Fruit fly (Drosophila melanogaster) whole organism, embryonic: ENCODE measurements around the gene Jon66Cii.

ENCODE experiments used
- B-H2 ChIP-seq: fragments of 200-800 bp; sonication (Bioruptor generic); optimal IDR thresholded peaks from 2 replicates; lab custom pipeline; 2018; ENCODE audit warnings: missing biosample characterization, mild to moderate bottlenecking, missing genetic modification characterization
- Bdp1 ChIP-seq: fragments of 200-800 bp; sonication (Bioruptor generic); optimal IDR thresholded peaks from 3 replicates; lab custom pipeline; 2016; ENCODE audit warnings: missing biosample characterization, missing genetic modification characterization
- CG1024 ChIP-seq: fragments of 200-800 bp; sonication (Bioruptor generic); IDR thresholded peaks from 2 replicates; pipeline ENCODE4 v1.3.6; 2022; ENCODE audit warnings: missing biosample characterization, missing genetic modification characterization
- CG10431 ChIP-seq: fragments of 200-800 bp; sonication (Bioruptor generic); optimal IDR thresholded peaks from 3 replicates; lab custom pipeline; 2018; ENCODE audit warnings: missing biosample characterization, mild to moderate bottlenecking, missing genetic modification characterization
- CG10959 ChIP-seq: fragments of 200-800 bp; sonication (Bioruptor generic); IDR thresholded peaks from 2 replicates; pipeline ENCODE4 v1.3.6; 2022; ENCODE audit warnings: missing biosample characterization, missing genetic modification characterization
- CG11085 ChIP-seq: fragments of 200-800 bp; sonication (Bioruptor generic); IDR thresholded peaks from 2 replicates; pipeline ENCODE4 v1.3.6; 2022; ENCODE audit warnings: missing biosample characterization, missing genetic modification characterization
- CG11398 ChIP-seq: fragments of 200-800 bp; sonication (Bioruptor generic); optimal IDR thresholded peaks from 2 replicates; lab custom pipeline; 2016; ENCODE audit warnings: missing biosample characterization, missing genetic modification characterization
- CG11504 ChIP-seq: fragments of 200-800 bp; sonication (Bioruptor generic); optimal IDR thresholded peaks from 3 replicates; lab custom pipeline; 2019; ENCODE audit warnings: missing biosample characterization, mild to moderate bottlenecking, missing genetic modification characterization, moderate library complexity
- CG11695 ChIP-seq: fragments of 200-800 bp; sonication (Bioruptor generic); IDR thresholded peaks from 3 replicates; pipeline ENCODE4 v1.3.6; 2022; ENCODE audit warnings: missing biosample characterization, missing genetic modification characterization
- CG13296 ChIP-seq: fragments of 200-800 bp; sonication (Bioruptor generic); optimal IDR thresholded peaks from 3 replicates; lab custom pipeline; 2018; ENCODE audit warnings: missing biosample characterization, mild to moderate bottlenecking, missing genetic modification characterization
- CG15073 ChIP-seq: fragments of 200-800 bp; sonication (Bioruptor generic); optimal IDR thresholded peaks from 2 replicates; lab custom pipeline; 2016; ENCODE audit warnings: missing biosample characterization, missing genetic modification characterization
- CG15479 ChIP-seq: fragments of 200-800 bp; sonication (Bioruptor generic); optimal IDR thresholded peaks from 3 replicates; lab custom pipeline; 2019; ENCODE audit warnings: missing biosample characterization, mild to moderate bottlenecking, missing genetic modification characterization, moderate library complexity
- CG2202 ChIP-seq: fragments of 200-800 bp; sonication (Bioruptor generic); optimal IDR thresholded peaks from 2 replicates; lab custom pipeline; 2018; ENCODE audit warnings: missing biosample characterization, mild to moderate bottlenecking, missing genetic modification characterization
- CG2712 ChIP-seq: fragments of 200-800 bp; optimal IDR thresholded peaks from 3 replicates; lab custom pipeline; 2019; ENCODE audit warnings: missing biosample characterization, mild to moderate bottlenecking, missing genetic modification characterization, moderate library complexity
- CG31388 ChIP-seq: fragments of 200-800 bp; sonication (Bioruptor generic); optimal IDR thresholded peaks from 2 replicates; lab custom pipeline; 2016; ENCODE audit warnings: missing biosample characterization, missing genetic modification characterization
- CG3838 ChIP-seq: fragments of 200-800 bp; sonication (Bioruptor generic); optimal IDR thresholded peaks from 3 replicates; lab custom pipeline; 2016; ENCODE audit warnings: missing biosample characterization, missing genetic modification characterization
- CG43689 ChIP-seq: fragments of 200-800 bp; sonication (Bioruptor generic); IDR thresholded peaks from 2 replicates; pipeline ENCODE4 v1.3.6; 2022; ENCODE audit warnings: missing biosample characterization, missing genetic modification characterization
- CG4707 ChIP-seq: fragments of 200-800 bp; sonication (Bioruptor generic); optimal IDR thresholded peaks from 2 replicates; lab custom pipeline; 2018; ENCODE audit warnings: missing biosample characterization, mild to moderate bottlenecking, missing genetic modification characterization, moderate library complexity
- CG7357 ChIP-seq: fragments of 200-800 bp; sonication (Bioruptor generic); IDR thresholded peaks from 3 replicates; pipeline ENCODE4 v1.3.6; 2022; ENCODE audit warnings: missing biosample characterization, missing genetic modification characterization
- CG8478 ChIP-seq: fragments of >200 bp; optimal IDR thresholded peaks from 2 replicates; lab custom pipeline; 2018
- CG8765 ChIP-seq: fragments of 200-800 bp; sonication (Bioruptor generic); IDR thresholded peaks from 2 replicates; pipeline ENCODE4 v1.3.6; 2022; ENCODE audit warnings: missing biosample characterization, missing genetic modification characterization
- CG9437 ChIP-seq: fragments of 200-800 bp; sonication (Bioruptor generic); optimal IDR thresholded peaks from 2 replicates; lab custom pipeline; 2018; ENCODE audit warnings: missing biosample characterization, mild to moderate bottlenecking, missing genetic modification characterization
- E2f2 ChIP-seq: fragments of 200-800 bp; sonication (Bioruptor generic); IDR thresholded peaks from 2 replicates; pipeline ENCODE4 v1.3.6; 2022; ENCODE audit warnings: missing biosample characterization, missing genetic modification characterization
- Ets97D ChIP-seq: fragments of 200-800 bp; sonication (Bioruptor generic); optimal IDR thresholded peaks from 3 replicates; lab custom pipeline; 2016; ENCODE audit warnings: missing biosample characterization, missing genetic modification characterization
- H2.0 ChIP-seq: fragments of 200-800 bp; sonication (Bioruptor generic); IDR thresholded peaks from 2 replicates; pipeline ENCODE4 v1.3.6; 2022; ENCODE audit warnings: missing biosample characterization, missing genetic modification characterization
- HLH3B ChIP-seq: fragments of 200-800 bp; sonication (Bioruptor generic); IDR thresholded peaks from 2 replicates; pipeline ENCODE4 v1.3.6; 2022; ENCODE audit warnings: missing biosample characterization, missing genetic modification characterization
- Hand ChIP-seq: fragments of 200-800 bp; sonication (Bioruptor generic); optimal IDR thresholded peaks from 2 replicates; lab custom pipeline; 2017; ENCODE audit warnings: mild to moderate bottlenecking, missing biosample characterization, missing genetic modification reagents, missing genetic modification characterization
- Lpt ChIP-seq: fragments of >200 bp; optimal IDR thresholded peaks from 2 replicates; lab custom pipeline; 2018; ENCODE audit warnings: missing biosample characterization, missing genetic modification characterization
- MESR4 ChIP-seq: fragments of 200-800 bp; sonication (Bioruptor generic); optimal IDR thresholded peaks from 2 replicates; lab custom pipeline; 2018; ENCODE audit warnings: missing biosample characterization, mild to moderate bottlenecking, missing genetic modification characterization, moderate library complexity
- Med ChIP-seq: fragments of 200-800 bp; sonication (Bioruptor generic); peaks from one replicate; lab custom pipeline; 2016; ENCODE audit warnings: missing biosample characterization, missing genetic modification characterization, mild to moderate bottlenecking, inconsistent platforms, moderate library complexity
- Six4 ChIP-seq: fragments of 200-800 bp; sonication (Bioruptor generic); optimal IDR thresholded peaks from 2 replicates; lab custom pipeline; 2016; ENCODE audit warnings: missing biosample characterization, missing genetic modification characterization
- Ssrp ChIP-seq: fragments of 200-800 bp; sonication (Bioruptor generic); optimal IDR thresholded peaks from 2 replicates; lab custom pipeline; 2018; ENCODE audit warnings: missing biosample characterization, mild to moderate bottlenecking, missing genetic modification characterization, moderate library complexity
- abd-A ChIP-seq: fragments of 200-800 bp; sonication (Bioruptor generic); optimal IDR thresholded peaks from 3 replicates; lab custom pipeline; 2019; ENCODE audit warnings: missing biosample characterization, mild to moderate bottlenecking, missing genetic modification characterization, moderate library complexity
- az2 ChIP-seq: fragments of 200-800 bp; sonication (Bioruptor generic); optimal IDR thresholded peaks from 3 replicates; lab custom pipeline; 2016; ENCODE audit warnings: missing biosample characterization, missing genetic modification characterization
- bcd ChIP-seq: fragments of 200-800 bp; sonication (Bioruptor generic); optimal IDR thresholded peaks from 2 replicates; lab custom pipeline; 2017; ENCODE audit warnings: missing biosample characterization, mild to moderate bottlenecking, missing genetic modification characterization
- cas ChIP-seq: fragments of 200-800 bp; sonication (Bioruptor generic); IDR thresholded peaks from 2 replicates; pipeline ENCODE4 v1.3.6; 2022; ENCODE audit warnings: missing biosample characterization, missing genetic modification characterization
- cato ChIP-seq: fragments of 200-800 bp; sonication (Bioruptor generic); optimal IDR thresholded peaks from 2 replicates; lab custom pipeline; 2016; ENCODE audit warnings: missing biosample characterization, missing genetic modification characterization, borderline replicate concordance
- chm ChIP-seq: fragments of 200-800 bp; sonication (Bioruptor generic); IDR thresholded peaks from 2 replicates; pipeline ENCODE4 v1.3.6; 2022; ENCODE audit warnings: missing biosample characterization, missing genetic modification characterization
- crp ChIP-seq, 2 experiments: fragments of 200-800 bp; sonication (Bioruptor generic); optimal IDR thresholded peaks; 2 replicates in 1 of 2; 3 replicates in 1 of 2; lab custom pipeline; 2017; ENCODE audit warnings: missing biosample characterization in 2 of 2, missing genetic modification characterization in 2 of 2, mild to moderate bottlenecking in 1 of 2, moderate library complexity in 1 of 2
- dmrt99B ChIP-seq: fragments of 200-800 bp; sonication (Bioruptor generic); optimal IDR thresholded peaks from 2 replicates; lab custom pipeline; 2018; ENCODE audit warnings: missing biosample characterization, mild to moderate bottlenecking, missing genetic modification characterization, moderate library complexity
- grn ChIP-seq: fragments of 200-800 bp; sonication (Bioruptor generic); optimal IDR thresholded peaks from 3 replicates; lab custom pipeline; 2017; ENCODE audit warnings: missing biosample characterization, missing genetic modification characterization
- her ChIP-seq: fragments of 200-800 bp; sonication (Bioruptor generic); optimal IDR thresholded peaks from 2 replicates; lab custom pipeline; 2016; ENCODE audit warnings: missing biosample characterization, missing genetic modification characterization
- hth ChIP-seq: fragments of >200 bp; optimal IDR thresholded peaks from 2 replicates; lab custom pipeline; 2017; ENCODE audit warnings: inconsistent platforms
- jing ChIP-seq: fragments of 200-800 bp; sonication (Bioruptor generic); optimal IDR thresholded peaks from 2 replicates; lab custom pipeline; 2018; ENCODE audit warnings: missing biosample characterization, mild to moderate bottlenecking, missing genetic modification characterization
- kay ChIP-seq: fragments of 200-800 bp; sonication (Bioruptor generic); optimal IDR thresholded peaks from 2 replicates; lab custom pipeline; 2016; ENCODE audit warnings: missing biosample characterization, missing genetic modification characterization
- lbe ChIP-seq: fragments of 200-800 bp; sonication (Bioruptor generic); optimal IDR thresholded peaks from 2 replicates; lab custom pipeline; 2016; ENCODE audit warnings: missing biosample characterization, mild to moderate bottlenecking, missing genetic modification characterization
- pnt ChIP-seq: fragments of 200-800 bp; sonication (Bioruptor generic); optimal IDR thresholded peaks from 3 replicates; lab custom pipeline; 2016; ENCODE audit warnings: missing biosample characterization, missing genetic modification characterization
- salm ChIP-seq: fragments of 200-800 bp; sonication (Bioruptor generic); optimal IDR thresholded peaks from 2 replicates; lab custom pipeline; 2018; ENCODE audit warnings: missing biosample characterization, mild to moderate bottlenecking, missing genetic modification characterization
- tin ChIP-seq: fragments of 200-800 bp; sonication (Bioruptor generic); optimal IDR thresholded peaks from 3 replicates; lab custom pipeline; 2016; ENCODE audit warnings: missing biosample characterization, missing genetic modification characterization
- zen2 ChIP-seq: fragments of 200-800 bp; sonication (Bioruptor generic); IDR thresholded peaks from 3 replicates; pipeline ENCODE4 v1.3.6; 2022; ENCODE audit warnings: missing biosample characterization, missing genetic modification characterization; ENCODE audit not compliant: partially characterized antibody

Gene Jon66Cii

DNA sequence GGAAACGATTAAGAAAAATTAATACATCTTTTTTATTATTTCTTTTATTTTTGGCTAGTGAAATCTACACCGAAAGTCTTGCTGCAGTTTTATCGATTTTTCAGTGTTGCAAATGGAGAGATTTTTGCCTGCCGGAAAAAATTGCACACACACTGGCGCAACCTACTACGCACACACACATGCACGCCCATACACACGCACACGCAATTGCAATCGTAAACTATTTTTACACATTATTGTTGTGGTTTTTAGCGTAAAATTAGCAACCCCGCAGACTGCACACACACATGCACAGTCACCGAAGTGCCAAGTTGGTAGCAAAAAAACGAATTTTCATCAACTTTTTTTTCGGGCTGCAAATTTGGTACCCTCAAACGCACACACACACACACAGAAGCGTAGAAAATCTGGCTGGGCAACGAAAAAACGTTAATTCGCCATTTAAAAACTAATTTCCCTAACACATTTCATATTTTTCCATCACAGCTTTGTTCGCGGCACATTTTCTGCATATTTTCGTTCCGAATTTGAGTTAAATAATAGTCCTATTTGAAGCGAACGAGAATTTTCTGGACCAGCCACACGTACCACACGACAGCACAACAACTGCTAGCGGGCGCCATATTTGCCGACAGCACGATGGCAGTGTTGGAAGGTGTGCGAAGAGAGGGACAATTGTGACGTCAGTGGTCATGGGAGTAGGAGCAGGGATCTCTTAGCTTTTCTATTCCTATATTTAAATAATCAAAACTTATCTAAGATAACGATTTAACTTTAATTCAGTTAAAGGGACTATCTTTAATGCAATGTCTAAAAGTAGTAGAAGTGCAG, 48.5 kb upstream of the Jon66Cii start, which contains the start of gene Unr (continued):
- TF ChIP-seq CG43689 (GFP tag; lab: Robert Waterston, UW) (no peak; the same call in 1 of the 2 replicates), Hand (GFP tag; lab: Kevin White, UChicago) (no peak), E2f2 (GFP tag; lab: Robert Waterston, UW) (peak; percentile 46; the same call in 1 of the 2 replicates), B-H2 (GFP tag; lab: Kevin White, UChicago) (peak; percentile 91), salm (tag; lab: Kevin White, UChicago) (peak; percentile 16), CG11504 (peak; percentile 63), jing (GFP tag; lab: Kevin White, UChicago) (no peak), CG15479 (GFP tag; lab: Kevin White, UChicago) (peak; percentile 73), grn (GFP tag; lab: Kevin White, UChicago) (peak; percentile 21), CG7357 (GFP tag; lab: Robert Waterston, UW) (peak; percentile 45; the same call in 1 of the 3 replicates), kay (peak; percentile 56), crp (GFP tag; optimal IDR thresholded peaks at IDR 0.05; lab: Kevin White, UChicago) (peak in 1 of 2 experiments; percentile 58), abd-A (tag; lab: Kevin White, UChicago) (no peak), H2.0 (GFP tag; lab: Robert Waterston, UW) (peak; percentile 80), CG10431 (peak; percentile 52), CG10959 (no peak), bcd (GFP tag; lab: Kevin White, UChicago) (peak; percentile 75), CG15073 (GFP tag; lab: Kevin White, UChicago) (peak; percentile 9), CG11695 (GFP tag; lab: Robert Waterston, UW) (peak; percentile 79), Ssrp (tag; lab: Kevin White, UChicago) (peak; percentile 38), Ets97D (GFP tag; lab: Kevin White, UChicago) (peak; percentile 83), pnt (GFP tag; lab: Kevin White, UChicago) (peak; percentile 69), CG13296 (GFP tag; lab: Kevin White, UChicago) (peak; percentile 86), lbe (GFP tag; lab: Kevin White, UChicago) (peak; percentile 64), CG9437 (GFP tag; lab: Kevin White, UChicago) (peak; percentile 58), tin (GFP tag; lab: Kevin White, UChicago) (peak; percentile 71), her (peak; percentile 76), HLH3B (GFP tag; lab: Robert Waterston, UW) (peak; percentile 65), CG31388 (GFP tag; lab: Kevin White, UChicago) (no peak), az2 (GFP tag; lab: Kevin White, UChicago) (peak; percentile 86), cato (GFP tag; lab: Kevin White, UChicago) (peak; percentile 48), CG8478 (no peak), CG2712 (tag; lab: Kevin White, UChicago) (peak; percentile 82), CG2202 (peak; percentile 27), dmrt99B (tag; lab: Kevin White, UChicago) (peak; percentile 69), CG11398 (GFP tag; lab: Kevin White, UChicago) (no peak), cas (GFP tag; lab: Robert Waterston, UW) (peak; percentile 61; the same call in 1 of the 2 replicates), Six4 (GFP tag; lab: Kevin White, UChicago) (peak; percentile 49), hth (lab: Kevin White, UChicago) (no peak), CG1024 (GFP tag; lab: Robert Waterston, UW) (peak; percentile 72; the same call in 1 of the 2 replicates), CG11085 (peak; percentile 58; the same call in 1 of the 2 replicates), CG8765 (peak; percentile 52; the same call in 1 of the 2 replicates), MESR4 (GFP tag; lab: Kevin White, UChicago) (peak; percentile 85), chm (peak; percentile 88), Lpt (no peak), Bdp1 (GFP tag; lab: Kevin White, UChicago) (peak; percentile 60), Med (GFP tag; lab: Kevin White, UChicago) (peak; percentile 99), zen2 (GFP tag; lab: Robert Waterston, UW) (no peak), CG3838 (peak; percentile 68), CG4707 (peak; percentile 68)
